Worm (Caenorhabditis elegans) whole organism, L4/young adult: ENCODE measurements around the gene F08F8.9.

ENCODE experiments used
- W03F9.2 ChIP-seq: fragments of 150-350 bp; optimal IDR thresholded peaks from 2 replicates; lab custom pipeline; 2014; ENCODE audit warnings: missing biosample characterization, missing genetic modification characterization
- dao-5 ChIP-seq: sonication (generic microtip); optimal IDR thresholded peaks from 2 replicates; lab custom pipeline; 2016; ENCODE audit warnings: missing genotype, missing genetic modification characterization, moderate library complexity, missing compliant biosample characterization
- him-1 ChIP-seq: sonication (generic microtip); optimal IDR thresholded peaks from 2 replicates; lab custom pipeline; 2016; ENCODE audit warnings: missing genotype, missing genetic modification reagents, missing genetic modification characterization, missing compliant biosample characterization

F08F8.9 gene

DNA sequence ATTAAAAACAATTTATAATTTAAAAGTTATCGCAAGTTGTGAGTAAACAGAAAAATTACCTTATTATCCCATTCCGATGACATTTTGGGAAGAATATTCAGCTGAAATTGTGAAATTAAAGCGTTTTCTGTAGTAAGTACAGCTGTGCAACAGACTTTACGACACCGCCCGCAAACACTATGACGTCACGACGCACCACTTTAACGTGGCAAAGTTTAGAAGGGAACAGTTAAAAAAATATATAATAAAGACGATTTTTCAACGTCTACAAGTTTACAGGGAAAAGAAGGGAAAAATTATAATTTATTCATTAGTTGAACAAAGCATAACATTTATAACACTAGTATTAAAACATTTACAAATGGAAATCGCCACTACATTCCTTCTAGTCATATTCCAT is at the start of gene F08F8.9:
TSS of gene F08F8.9 (minus strand) at position 101 of the 400 bp plus-strand sequence.
- TF ChIP-seq W03F9.2 (no peak), dao-5 (tag; lab: Kevin White, UChicago) (no peak), him-1 (tag; lab: Kevin White, UChicago) (no peak)

- no peak for TF ChIP-seq W03F9.2
- TF ChIP-seq him-1 (tag; lab: Kevin White, UChicago) = no peak
- no peak for TF ChIP-seq dao-5 (tag; lab: Kevin White, UChicago)
Measured at ce11 chrIII:7399004-7399403, 45.2 kb upstream of the F08F8.9 start.

DNA sequence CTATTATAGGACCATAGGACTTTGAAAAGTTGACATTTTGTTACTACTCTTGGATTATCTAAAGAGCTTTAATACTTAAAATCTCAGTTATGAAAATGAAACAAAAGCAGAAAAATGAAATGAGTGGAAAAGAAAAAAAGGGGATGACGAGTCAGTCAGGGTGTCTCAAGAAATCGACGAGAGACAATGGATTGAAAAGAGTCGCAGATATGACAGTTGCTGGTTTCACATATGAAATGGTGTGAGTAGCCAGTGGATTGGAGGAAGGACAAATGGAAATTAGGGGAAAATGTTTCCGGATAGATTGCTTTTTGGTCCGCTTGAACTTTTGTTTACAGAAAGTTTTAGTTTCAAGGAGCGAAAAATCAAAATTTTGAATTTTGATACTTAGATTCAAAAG is 43.4 kb upstream of the F08F8.9 start:
- TF ChIP-seq him-1 (tag; lab: Kevin White, UChicago) (no peak), W03F9.2 (no peak), dao-5 (tag; lab: Kevin White, UChicago) (no peak)

DNA sequence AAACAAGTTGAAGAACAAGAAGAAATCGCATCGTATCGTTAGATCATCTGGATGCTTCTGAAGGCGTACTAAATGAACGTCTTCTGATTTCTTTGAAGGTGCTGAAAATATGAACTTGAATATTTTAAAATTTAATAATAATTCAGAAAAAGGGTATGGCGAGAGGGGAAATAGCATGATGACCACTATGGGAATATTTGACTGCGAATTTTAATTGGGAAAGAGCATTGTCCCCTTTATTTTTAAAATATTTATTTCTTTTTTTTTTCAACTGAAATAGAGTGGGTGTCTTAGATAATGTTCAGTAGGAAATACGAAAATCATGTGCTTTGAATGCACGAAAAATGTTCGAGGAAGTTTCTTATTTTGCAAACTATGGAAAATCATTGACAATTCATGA is 41.6 kb upstream of the F08F8.9 start, which contains the start of gene lgc-50:
TSS of gene lgc-50 (minus strand) at position 101 of the 400 bp plus-strand sequence.
- TF ChIP-seq W03F9.2 = no peak
- TF ChIP-seq him-1 (tag; lab: Kevin White, UChicago) = no peak
- no peak for TF ChIP-seq dao-5 (tag; lab: Kevin White, UChicago)

- no peak for TF ChIP-seq W03F9.2
- peak; percentile 88 for TF ChIP-seq him-1 (tag; lab: Kevin White, UChicago)
Measured at ce11 chrIII:7387359-7387758, 33.6 kb upstream of the F08F8.9 start.

- TF ChIP-seq dao-5 (tag; lab: Kevin White, UChicago) = no peak
- TF ChIP-seq W03F9.2 = no peak
- no peak for TF ChIP-seq him-1 (tag; lab: Kevin White, UChicago)
Measured at ce11 chrIII:7385929-7386328, 32.2 kb upstream of the F08F8.9 start, which contains the start of gene trd-1. TSS of gene trd-1 (plus strand) at chrIII:7386229.

ce11 chrIII:7383733-7384132 is 30.0 kb upstream of the F08F8.9 start, which contains the start of gene tbp-1:
TSS of gene tbp-1 (plus strand) at chrIII:7384033.
- no peak for TF ChIP-seq dao-5 (tag; lab: Kevin White, UChicago)
- no peak for TF ChIP-seq him-1 (tag; lab: Kevin White, UChicago)
- no peak for TF ChIP-seq W03F9.2

DNA sequence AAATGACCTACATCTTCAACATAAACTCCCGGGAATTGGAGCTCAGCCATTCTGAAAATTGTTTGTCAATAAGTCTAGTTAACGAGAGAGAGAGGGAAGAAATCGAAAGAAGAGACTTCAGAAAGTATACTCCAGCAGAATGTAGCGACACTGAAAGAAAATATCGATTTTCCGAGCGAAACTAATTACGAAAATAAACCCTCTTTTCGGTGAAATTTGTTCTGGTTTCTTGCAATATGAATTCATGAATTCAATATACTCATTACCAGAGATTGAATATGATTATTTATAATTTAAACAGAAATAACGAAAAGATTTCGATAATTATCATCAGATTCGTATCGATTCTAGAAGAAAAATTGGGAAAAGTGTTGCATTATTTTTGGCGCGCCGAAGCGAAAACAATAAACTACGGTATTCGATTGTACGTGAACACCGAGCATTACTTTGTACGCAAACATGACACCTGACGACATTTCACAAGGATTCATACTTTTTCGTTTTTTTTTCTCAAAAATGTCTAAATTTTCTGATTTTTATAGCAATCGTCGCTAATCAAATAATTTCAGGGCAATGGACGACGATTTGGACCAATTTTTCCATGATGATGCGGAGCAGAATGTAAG is 27.9 kb upstream of the F08F8.9 start, which contains the start of the genes hmg-4 and T20B12.3:
TSS of gene hmg-4 (minus strand) at position 51 of the 626 bp plus-strand sequence.
TSS of gene T20B12.3 (plus strand) at position 570 of the 626 bp plus-strand sequence.
- TF ChIP-seq W03F9.2 (peak; percentile 42), him-1 (tag; lab: Kevin White, UChicago) (no peak), dao-5 (tag; lab: Kevin White, UChicago) (no peak)

DNA sequence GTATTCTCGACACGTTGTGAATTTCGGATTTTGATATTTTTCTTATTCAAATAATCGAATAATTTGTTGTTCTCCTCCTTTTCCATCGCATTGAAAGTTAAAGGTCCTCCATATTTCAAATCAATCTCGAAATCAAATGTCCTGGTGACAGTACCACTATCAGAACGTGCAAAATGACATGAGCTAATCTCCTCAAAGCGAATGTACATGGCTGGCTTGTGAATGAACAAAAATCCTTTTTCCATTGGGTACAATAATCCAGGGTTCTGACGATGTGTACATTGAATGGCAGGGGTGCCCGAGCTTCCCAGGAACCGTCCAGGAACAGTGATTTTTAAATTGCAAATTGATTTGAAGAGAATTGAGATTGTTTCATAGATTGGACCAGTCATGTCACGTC is 26.3 kb upstream of the F08F8.9 start:
- TF ChIP-seq him-1 (tag; lab: Kevin White, UChicago) (no peak), dao-5 (tag; lab: Kevin White, UChicago) (no peak), W03F9.2 (no peak)

- no peak for TF ChIP-seq dao-5 (tag; lab: Kevin White, UChicago)
Measured at ce11 chrIII:7378945-7379344, 25.2 kb upstream of the F08F8.9 start, which contains the start of gene T20B12.7. TSS of gene T20B12.7 (minus strand) at chrIII:7379045.

ce11 chrIII:7378522-7378921 is 24.8 kb upstream of the F08F8.9 start:
- no peak for TF ChIP-seq him-1 (tag; lab: Kevin White, UChicago)

ce11 chrIII:7376143-7376802 is 22.5 kb upstream of the F08F8.9 start:
- TF ChIP-seq dao-5 (tag; lab: Kevin White, UChicago) = no peak
- TF ChIP-seq W03F9.2 = no peak
- no peak for TF ChIP-seq him-1 (tag; lab: Kevin White, UChicago)

- no peak for TF ChIP-seq W03F9.2
- TF ChIP-seq him-1 (tag; lab: Kevin White, UChicago) = no peak
- no peak for TF ChIP-seq dao-5 (tag; lab: Kevin White, UChicago)
Measured at ce11 chrIII:7375434-7375833, 21.7 kb upstream of the F08F8.9 start.

ce11 chrIII:7374681-7375271 is 21.0 kb upstream of the F08F8.9 start, which contains the start of gene mml-1:
TSS of gene mml-1 (minus strand) at chrIII:7374731.
- TF ChIP-seq W03F9.2 (no peak), him-1 (tag; lab: Kevin White, UChicago) (no peak)
